Fruit fly (Drosophila melanogaster) whole organism, embryonic: ENCODE results near the gene CG10431.

ENCODE experiments used
- BEAF-32 ChIP-seq: fragments of 200-800 bp; sonication (Bioruptor generic); optimal IDR thresholded peaks from 3 replicates; lab custom pipeline; 2017; ENCODE audit warnings: missing biosample characterization, missing genetic modification characterization, mild to moderate bottlenecking, moderate library complexity, missing genetic modification reagents
- CG10274 ChIP-seq: fragments of 200-800 bp; sonication (Bioruptor generic); optimal IDR thresholded peaks from 3 replicates; lab custom pipeline; 2017; ENCODE audit warnings: missing biosample characterization, mild to moderate bottlenecking, missing genetic modification characterization
- CG10959 ChIP-seq: fragments of 200-800 bp; sonication (Bioruptor generic); IDR thresholded peaks from 2 replicates; pipeline ENCODE4 v1.3.6; 2022; ENCODE audit warnings: missing biosample characterization, missing genetic modification characterization
- CG11093 ChIP-seq: fragments of 200-800 bp; sonication (Bioruptor generic); IDR thresholded peaks from 3 replicates; pipeline ENCODE4 v1.3.6; 2022; ENCODE audit warnings: missing biosample characterization, missing genetic modification characterization
- CG11398 ChIP-seq: fragments of 200-800 bp; sonication (Bioruptor generic); optimal IDR thresholded peaks from 2 replicates; lab custom pipeline; 2016; ENCODE audit warnings: missing biosample characterization, missing genetic modification characterization
- CG12219 ChIP-seq: fragments of 200-800 bp; sonication (Bioruptor generic); optimal IDR thresholded peaks from 3 replicates; lab custom pipeline; 2018; ENCODE audit warnings: missing biosample characterization, mild to moderate bottlenecking, missing genetic modification characterization
- CG13296 ChIP-seq: fragments of 200-800 bp; sonication (Bioruptor generic); optimal IDR thresholded peaks from 3 replicates; lab custom pipeline; 2018; ENCODE audit warnings: missing biosample characterization, mild to moderate bottlenecking, missing genetic modification characterization
- CG13775 ChIP-seq: fragments of 200-800 bp; sonication (Bioruptor generic); optimal IDR thresholded peaks from 3 replicates; lab custom pipeline; 2017; ENCODE audit warnings: missing biosample characterization, mild to moderate bottlenecking, missing genetic modification characterization
- CG14965 ChIP-seq: fragments of 200-800 bp; sonication (Bioruptor generic); optimal IDR thresholded peaks from 2 replicates; lab custom pipeline; 2016; ENCODE audit warnings: missing biosample characterization, missing genetic modification characterization, borderline replicate concordance
- CG15601 ChIP-seq: fragments of 200-800 bp; sonication (Bioruptor generic); optimal IDR thresholded peaks from 3 replicates; lab custom pipeline; 2019; ENCODE audit warnings: missing biosample characterization, mild to moderate bottlenecking, missing genetic modification characterization, moderate library complexity
- CG1647 ChIP-seq: fragments of 200-800 bp; sonication (Bioruptor generic); optimal IDR thresholded peaks from 3 replicates; lab custom pipeline; 2016; ENCODE audit warnings: missing biosample characterization, missing genetic modification characterization
- CG1792 ChIP-seq: fragments of 200-800 bp; sonication (Bioruptor generic); optimal IDR thresholded peaks from 2 replicates; lab custom pipeline; 2016; ENCODE audit warnings: missing biosample characterization, missing genetic modification characterization
- CG31224 ChIP-seq: fragments of 200-800 bp; sonication (Bioruptor generic); IDR thresholded peaks from 2 replicates; pipeline ENCODE4 v1.3.6; 2022; ENCODE audit warnings: missing biosample characterization, missing genetic modification characterization
- CG3163 ChIP-seq: fragments of 200-800 bp; sonication (Bioruptor generic); optimal IDR thresholded peaks from 3 replicates; lab custom pipeline; 2016; ENCODE audit warnings: missing biosample characterization, missing genetic modification characterization
- CG3281 ChIP-seq: fragments of 200-800 bp; sonication (Bioruptor generic); optimal IDR thresholded peaks from 3 replicates; lab custom pipeline; 2017; ENCODE audit warnings: missing biosample characterization, mild to moderate bottlenecking, missing genetic modification characterization
- CG3407 ChIP-seq: fragments of 200-800 bp; sonication (Bioruptor generic); optimal IDR thresholded peaks from 2 replicates; lab custom pipeline; 2018; ENCODE audit warnings: missing biosample characterization, mild to moderate bottlenecking, missing genetic modification characterization
- CG34224 ChIP-seq: fragments of 200-800 bp; sonication (Bioruptor generic); IDR thresholded peaks from 3 replicates; pipeline ENCODE4 v1.3.6; 2022; ENCODE audit warnings: missing biosample characterization, missing genetic modification characterization; ENCODE audit not compliant: partially characterized antibody
- CG3838 ChIP-seq: fragments of 200-800 bp; sonication (Bioruptor generic); optimal IDR thresholded peaks from 3 replicates; lab custom pipeline; 2016; ENCODE audit warnings: missing biosample characterization, missing genetic modification characterization
- CG4707 ChIP-seq: fragments of 200-800 bp; sonication (Bioruptor generic); optimal IDR thresholded peaks from 2 replicates; lab custom pipeline; 2018; ENCODE audit warnings: missing biosample characterization, mild to moderate bottlenecking, missing genetic modification characterization, moderate library complexity
- Drgx ChIP-seq: fragments of 200-800 bp; sonication (Bioruptor generic); IDR thresholded peaks from 2 replicates; pipeline ENCODE4 v1.3.6; 2022; ENCODE audit warnings: missing biosample characterization, missing genetic modification characterization
- E2f1 ChIP-seq: fragments of 200-800 bp; sonication (Bioruptor generic); IDR thresholded peaks from 2 replicates; pipeline ENCODE4 v1.3.6; 2022; ENCODE audit warnings: missing biosample characterization, missing genetic modification characterization
- ERR ChIP-seq: fragments of 200-800 bp; sonication (Bioruptor generic); optimal IDR thresholded peaks from 2 replicates; lab custom pipeline; 2016; ENCODE audit warnings: missing biosample characterization, missing genetic modification characterization
- Elba2 ChIP-seq: fragments of 200-800 bp; sonication (Bioruptor generic); optimal IDR thresholded peaks from 3 replicates; lab custom pipeline; 2016; ENCODE audit warnings: missing biosample characterization, missing genetic modification characterization
- Fer1 ChIP-seq: fragments of 200-800 bp; sonication (Bioruptor generic); optimal IDR thresholded peaks from 2 replicates; lab custom pipeline; 2017; ENCODE audit warnings: missing biosample characterization, mild to moderate bottlenecking, missing genetic modification characterization
- GATAe ChIP-seq: fragments of 200-800 bp; sonication (Bioruptor generic); conservative IDR thresholded peaks from 2 replicates; pipeline ENCODE4 v1.3.6; 2022; ENCODE audit warnings: missing biosample characterization, missing genetic modification characterization
- Hand ChIP-seq: fragments of 200-800 bp; sonication (Bioruptor generic); optimal IDR thresholded peaks from 2 replicates; lab custom pipeline; 2017; ENCODE audit warnings: mild to moderate bottlenecking, missing biosample characterization, missing genetic modification reagents, missing genetic modification characterization
- Hr51 ChIP-seq, 2 experiments: fragments of 200-800 bp; sonication (Bioruptor generic); optimal IDR thresholded peaks; 2 replicates in 1 of 2; 3 replicates in 1 of 2; lab custom pipeline; 2016 to 2018; ENCODE audit warnings: missing biosample characterization in 2 of 2, missing genetic modification characterization in 2 of 2, mild to moderate bottlenecking in 1 of 2, moderate library complexity in 1 of 2
- Hr78 ChIP-seq, 2 experiments: fragments of 200-800 bp in 1 of 2; fragments of >200 bp in 1 of 2; sonication (Bioruptor generic) in 1 of 2; optimal IDR thresholded peaks; 2 replicates each; lab custom pipeline; 2017 to 2019; ENCODE audit warnings: missing biosample characterization in 2 of 2, missing genetic modification characterization in 2 of 2, mild to moderate bottlenecking in 1 of 2, moderate library complexity in 1 of 2
- Med ChIP-seq: fragments of 200-800 bp; sonication (Bioruptor generic); peaks from one replicate; lab custom pipeline; 2016; ENCODE audit warnings: missing biosample characterization, missing genetic modification characterization, mild to moderate bottlenecking, inconsistent platforms, moderate library complexity
- NK7.1 ChIP-seq: fragments of 200-800 bp; sonication (Bioruptor generic); optimal IDR thresholded peaks from 3 replicates; lab custom pipeline; 2016; ENCODE audit warnings: missing biosample characterization, missing genetic modification characterization
- Six4 ChIP-seq: fragments of 200-800 bp; sonication (Bioruptor generic); optimal IDR thresholded peaks from 2 replicates; lab custom pipeline; 2016; ENCODE audit warnings: missing biosample characterization, missing genetic modification characterization
- TFAM ChIP-seq: fragments of 200-800 bp; sonication (Bioruptor generic); optimal IDR thresholded peaks from 2 replicates; lab custom pipeline; 2017; ENCODE audit warnings: missing biosample characterization, missing genetic modification characterization, inconsistent platforms
- caup ChIP-seq: fragments of 200-800 bp; sonication (Bioruptor generic); optimal IDR thresholded peaks from 3 replicates; lab custom pipeline; 2017; ENCODE audit warnings: missing biosample characterization, mild to moderate bottlenecking, missing genetic modification characterization, moderate library complexity; ENCODE audit not compliant: severe bottlenecking
- corto ChIP-seq: fragments of 200-800 bp; sonication (Bioruptor generic); optimal IDR thresholded peaks from 2 replicates; lab custom pipeline; 2016; ENCODE audit warnings: missing biosample characterization, mild to moderate bottlenecking, missing genetic modification characterization, moderate library complexity
- crp ChIP-seq, 2 experiments: fragments of 200-800 bp; sonication (Bioruptor generic); optimal IDR thresholded peaks; 2 replicates in 1 of 2; 3 replicates in 1 of 2; lab custom pipeline; 2017; ENCODE audit warnings: missing biosample characterization in 2 of 2, missing genetic modification characterization in 2 of 2, mild to moderate bottlenecking in 1 of 2, moderate library complexity in 1 of 2
- disco-r ChIP-seq: fragments of 200-800 bp; sonication (Bioruptor generic); optimal IDR thresholded peaks from 2 replicates; lab custom pipeline; 2016; ENCODE audit warnings: missing biosample characterization, missing genetic modification characterization
- dpn ChIP-seq, 2 experiments: fragments of 200-800 bp; sonication (Bioruptor generic); optimal IDR thresholded peaks; 3 replicates each; lab custom pipeline; 2016; ENCODE audit warnings: missing biosample characterization in 2 of 2, missing genetic modification characterization in 2 of 2
- fd96Cb ChIP-seq: fragments of 200-800 bp; sonication (Bioruptor generic); optimal IDR thresholded peaks from 2 replicates; lab custom pipeline; 2018; ENCODE audit warnings: missing biosample characterization, mild to moderate bottlenecking, missing genetic modification characterization, moderate library complexity
- grn ChIP-seq: fragments of 200-800 bp; sonication (Bioruptor generic); optimal IDR thresholded peaks from 3 replicates; lab custom pipeline; 2017; ENCODE audit warnings: missing biosample characterization, missing genetic modification characterization
- gro ChIP-seq: fragments of 200-800 bp; sonication (Bioruptor generic); optimal IDR thresholded peaks from 2 replicates; lab custom pipeline; 2016; ENCODE audit warnings: missing biosample characterization, missing genetic modification characterization
- nerfin-1 ChIP-seq: fragments of 200-800 bp; sonication (Bioruptor generic); optimal IDR thresholded peaks from 3 replicates; lab custom pipeline; 2019; ENCODE audit warnings: missing biosample characterization, mild to moderate bottlenecking, missing genetic modification characterization, moderate library complexity
- nerfin-2 ChIP-seq: fragments of 200-800 bp; sonication (Bioruptor generic); IDR thresholded peaks from 2 replicates; pipeline ENCODE4 v1.3.6; 2022; ENCODE audit warnings: missing biosample characterization, missing genetic modification characterization; ENCODE audit not compliant: partially characterized antibody
- nmo ChIP-seq: fragments of 200-800 bp; sonication (Bioruptor generic); optimal IDR thresholded peaks from 2 replicates; lab custom pipeline; 2018; ENCODE audit warnings: missing biosample characterization, mild to moderate bottlenecking, missing genetic modification characterization, moderate library complexity
- seq ChIP-seq: fragments of 200-800 bp; sonication (Bioruptor generic); IDR thresholded peaks from 2 replicates; pipeline ENCODE4 v1.3.6; 2022; ENCODE audit warnings: missing biosample characterization, missing genetic modification characterization
- sisA ChIP-seq: fragments of 200-800 bp; sonication (Bioruptor generic); IDR thresholded peaks from 2 replicates; pipeline ENCODE4 v1.3.6; 2022; ENCODE audit warnings: missing biosample characterization, missing genetic modification characterization
- ttk ChIP-seq: fragments of 200-800 bp; sonication (Bioruptor generic); IDR thresholded peaks from 2 replicates; pipeline ENCODE4 v2.1.2; 2022; ENCODE audit warnings: missing biosample characterization, missing genetic modification characterization
- tx ChIP-seq: fragments of 200-800 bp; sonication (Bioruptor generic); optimal IDR thresholded peaks from 2 replicates; lab custom pipeline; 2016; ENCODE audit warnings: missing biosample characterization, missing genetic modification characterization
- vfl ChIP-seq: fragments of 200-800 bp; sonication (Bioruptor generic); optimal IDR thresholded peaks from 2 replicates; lab custom pipeline; 2016; ENCODE audit warnings: missing biosample characterization, missing genetic modification characterization
- vnd ChIP-seq: fragments of 200-800 bp; sonication (Bioruptor generic); IDR thresholded peaks from 3 replicates; pipeline ENCODE4 v1.3.6; 2022; ENCODE audit warnings: missing biosample characterization, missing genetic modification characterization; ENCODE audit not compliant: partially characterized antibody
- zf30C ChIP-seq: fragments of 200-800 bp; sonication (Bioruptor generic); optimal IDR thresholded peaks from 3 replicates; lab custom pipeline; 2018; ENCODE audit warnings: missing biosample characterization, mild to moderate bottlenecking, missing genetic modification characterization

CG10431 gene

DNA sequence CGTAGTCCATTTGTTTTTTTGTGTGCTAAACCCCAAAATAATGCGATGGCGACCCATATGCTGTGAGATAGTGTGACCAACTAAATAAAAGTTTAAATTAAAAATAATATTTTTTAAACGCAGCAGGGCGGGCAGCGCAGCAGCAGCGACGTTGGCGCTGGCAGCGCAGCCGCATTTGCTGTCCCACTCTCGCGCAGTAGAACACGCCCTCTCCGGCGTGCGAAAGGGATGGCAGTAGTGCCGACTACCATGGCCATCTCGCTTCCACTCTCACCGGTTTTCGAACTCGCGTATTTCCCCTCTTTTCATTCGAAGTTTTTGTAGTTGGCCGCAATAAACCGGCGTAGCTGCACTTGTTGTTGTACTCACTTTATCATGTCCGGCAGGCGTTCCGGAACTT lies 38.5 kb upstream of the CG10431 start (continued):
- TF ChIP-seq CG12219 (GFP tag; lab: Kevin White, UChicago) (no peak), corto (GFP tag; lab: Kevin White, UChicago) (no peak), CG13775 (no peak), Six4 (GFP tag; lab: Kevin White, UChicago) (no peak), dpn (GFP tag; optimal IDR thresholded peaks at IDR 0.05; lab: Kevin White, UChicago) (no peak), CG3281 (no peak), Hr51 (GFP tag; optimal IDR thresholded peaks at IDR 0.05; lab: Kevin White, UChicago) (no peak), NK7.1 (GFP tag; lab: Kevin White, UChicago) (no peak), CG15601 (no peak), CG1792 (GFP tag; lab: Kevin White, UChicago) (no peak), CG13296 (GFP tag; lab: Kevin White, UChicago) (no peak), disco-r (GFP tag; lab: Kevin White, UChicago) (no peak), CG14965 (GFP tag; lab: Kevin White, UChicago) (no peak), CG11093 (no peak), Fer1 (GFP tag; lab: Kevin White, UChicago) (no peak), caup (GFP tag; lab: Kevin White, UChicago) (no peak), grn (GFP tag; lab: Kevin White, UChicago) (no peak), GATAe (no peak), Elba2 (GFP tag; lab: Kevin White, UChicago) (no peak), nmo (GFP tag; lab: Kevin White, UChicago) (peak; percentile 19), fd96Cb (no peak), ttk (peak; percentile 29; the same call in 1 of the 2 replicates), CG3163 (GFP tag; lab: Kevin White, UChicago) (no peak), Hr78 (GFP tag; optimal IDR thresholded peaks at IDR 0.05; lab: Kevin White, UChicago) (no peak), Drgx (GFP tag; lab: Robert Waterston, UW) (peak; percentile 32; the same call in 1 of the 2 replicates), ERR (GFP tag; lab: Kevin White, UChicago) (no peak), nerfin-1 (peak; percentile 15), CG3407 (GFP tag; lab: Kevin White, UChicago) (no peak), gro (no peak), nerfin-2 (no peak), E2f1 (no peak), CG11398 (GFP tag; lab: Kevin White, UChicago) (no peak), BEAF-32 (GFP tag; lab: Kevin White, UChicago) (no peak), CG10274 (GFP tag; lab: Kevin White, UChicago) (no peak), Med (GFP tag; lab: Kevin White, UChicago) (no peak), CG4707 (no peak), Hand (no peak), crp (GFP tag; optimal IDR thresholded peaks at IDR 0.05; lab: Kevin White, UChicago) (no peak), CG34224 (peak; percentile 32; the same call in 2 of the 3 replicates), TFAM (GFP tag; lab: Kevin White, UChicago) (no peak), seq (GFP tag; lab: Robert Waterston, UW) (peak; percentile 58; the same call in 1 of the 2 replicates), vfl (no peak), CG1647 (GFP tag; lab: Kevin White, UChicago) (no peak), tx (GFP tag; lab: Kevin White, UChicago) (no peak), zf30C (GFP tag; lab: Kevin White, UChicago) (no peak), CG31224 (GFP tag; lab: Robert Waterston, UW) (no peak), CG10959 (GFP tag; lab: Robert Waterston, UW) (no peak), CG3838 (GFP tag; lab: Kevin White, UChicago) (no peak), vnd (GFP tag; lab: Robert Waterston, UW) (no peak), sisA (GFP tag; lab: Robert Waterston, UW) (no peak)
